Worm (Caenorhabditis elegans) whole organism, L4/young adult: ENCODE data around the gene gcy-25.

Experiments used
- dao-5 ChIP-seq: sonication (generic microtip); optimal IDR thresholded peaks from 2 replicates; lab custom pipeline; 2016; ENCODE audit warnings: missing genotype, missing genetic modification characterization, moderate library complexity, missing compliant biosample characterization
- him-1 ChIP-seq: sonication (generic microtip); optimal IDR thresholded peaks from 2 replicates; lab custom pipeline; 2016; ENCODE audit warnings: missing genotype, missing genetic modification reagents, missing genetic modification characterization, missing compliant biosample characterization

DNA sequence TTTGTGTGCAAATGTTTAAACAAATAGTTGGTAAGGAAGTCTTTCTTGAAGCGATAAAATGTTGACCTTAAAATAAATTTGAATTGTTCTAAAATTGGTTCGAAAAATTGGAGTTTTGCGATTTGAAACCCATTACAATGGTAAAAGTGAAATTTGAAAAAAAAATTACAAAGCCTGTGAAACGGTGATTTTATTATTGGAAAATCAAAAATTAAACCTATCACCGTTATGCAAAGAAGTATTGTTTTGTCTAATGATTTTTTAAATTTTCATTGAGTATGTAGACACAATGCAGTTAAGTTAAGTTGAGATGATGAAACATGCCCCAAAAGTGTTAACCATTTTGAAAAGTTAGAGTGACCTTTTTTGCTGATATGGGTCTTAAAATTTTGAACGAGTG, 22.1 kb downstream of the gcy-25 start:
- TF ChIP-seq dao-5 (tag; lab: Kevin White, UChicago) = no peak
- TF ChIP-seq him-1 (tag; lab: Kevin White, UChicago) = no peak
